Worm (Caenorhabditis elegans): ENCODE results near the gene E_BE45912.2.

Gene E_BE45912.2

DNA sequence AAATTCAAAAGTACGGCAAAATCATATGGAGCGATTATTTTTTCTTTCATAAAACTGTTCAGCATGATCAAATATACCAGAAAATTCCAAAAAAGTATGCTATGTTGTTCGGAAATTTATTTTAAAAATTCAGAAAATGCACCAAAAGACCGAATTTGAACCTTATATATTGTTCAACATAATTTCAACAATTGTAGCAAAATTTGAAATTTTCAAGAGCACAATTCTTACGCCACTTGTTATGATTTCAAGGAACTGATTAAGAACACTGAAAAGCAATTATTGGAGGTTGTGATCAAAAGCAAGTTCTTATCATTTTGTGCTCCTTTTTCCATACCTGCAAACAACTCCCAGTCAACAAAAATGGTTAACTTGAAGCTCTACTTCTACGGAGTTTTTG lies 22.8 kb downstream of the E_BE45912.2 start, which contains the start of gene clc-27:
Gene clc-27, plus strand, starts transcription at position 301 of the 400 bp plus-strand sequence.
- TF ChIP-seq unc-98 (GFP tag; IDR thresholded peaks at IDR 0.05): no peak
- TF ChIP-seq efl-3 (GFP tag; optimal IDR thresholded peaks at IDR 0.05): no peak
- TF ChIP-seq fkh-8 (tag; optimal IDR thresholded peaks at IDR 0.05): no peak
- TF ChIP-seq nhr-11 (tag; optimal IDR thresholded peaks at IDR 0.05): no peak
- no peak for TF ChIP-seq fkh-4 (tag; optimal IDR thresholded peaks at IDR 0.05; ENCODE audit: borderline replicate concordance)
- no peak for TF ChIP-seq ces-1 (GFP tag; optimal IDR thresholded peaks at IDR 0.05)
- TF ChIP-seq dpl-1 (GFP tag; optimal IDR thresholded peaks at IDR 0.05): no peak
- TF ChIP-seq nhr-76 (tag; optimal IDR thresholded peaks at IDR 0.05): no peak
- TF ChIP-seq elt-2 (tag; optimal IDR thresholded peaks at IDR 0.05): no peak
- TF ChIP-seq unc-86 (tag; optimal IDR thresholded peaks at IDR 0.05): no peak
- no peak for TF ChIP-seq mef-2 (tag; optimal IDR thresholded peaks at IDR 0.05)
- TF ChIP-seq pax-3 (tag; optimal IDR thresholded peaks at IDR 0.05): no peak
- no peak for TF ChIP-seq nhr-12 (tag; optimal IDR thresholded peaks at IDR 0.05)
- TF ChIP-seq lin-14 (GFP tag; optimal IDR thresholded peaks at IDR 0.05): no peak
- TF ChIP-seq hlh-4 (tag; optimal IDR thresholded peaks at IDR 0.05): no peak
- TF ChIP-seq ceh-88 (GFP tag; IDR thresholded peaks at IDR 0.05): no peak
- TF ChIP-seq zip-4 (GFP tag; optimal IDR thresholded peaks at IDR 0.05): no peak

DNA sequence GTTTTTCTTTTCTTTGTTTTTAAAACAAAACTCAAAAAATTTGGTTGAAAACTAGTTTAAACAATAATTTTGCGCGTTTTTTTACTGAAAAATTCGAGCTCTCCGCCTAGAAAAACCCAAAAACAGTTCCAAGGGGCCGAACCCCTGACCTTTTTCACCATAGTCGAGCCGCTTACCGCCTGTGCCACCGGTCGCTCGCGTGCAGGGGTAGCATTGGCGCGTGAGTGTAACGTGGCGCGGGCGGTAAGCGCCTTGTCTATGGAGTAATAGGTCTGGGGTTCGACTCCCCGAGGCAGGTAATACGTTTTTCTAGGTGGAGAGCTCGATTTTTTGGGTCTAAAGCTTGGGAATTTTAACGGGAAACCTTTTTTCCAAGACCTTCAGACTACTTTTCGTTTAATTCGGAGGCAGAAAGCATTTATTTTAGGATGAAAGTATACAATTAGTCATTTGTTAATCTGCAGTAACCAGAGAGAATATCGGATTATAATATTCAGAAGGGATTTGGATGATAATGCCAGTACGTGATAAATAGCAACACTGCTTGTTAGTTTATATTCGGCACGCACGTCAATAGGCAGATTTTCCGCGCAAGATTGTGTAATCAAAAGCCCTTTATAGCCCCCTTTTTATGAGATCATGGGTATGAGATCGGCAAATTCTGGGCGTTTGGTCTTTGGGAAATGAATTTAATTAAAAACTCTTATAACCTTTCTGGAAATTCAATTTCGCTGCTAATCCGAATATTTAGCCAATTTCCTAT lies 23.6 kb downstream of the E_BE45912.2 start:
- TF ChIP-seq isw-1 (GFP tag; IDR thresholded peaks at IDR 0.05) (no peak), efl-1 (optimal IDR thresholded peaks at IDR 0.05) (no peak), efl-1 (GFP tag; optimal IDR thresholded peaks at IDR 0.05 in 1 of 2) (no peak), nhr-84 (tag; optimal IDR thresholded peaks at IDR 0.05) (no peak), C16A3.4 (tag; optimal IDR thresholded peaks at IDR 0.05) (no peak), pag-3 (tag; optimal IDR thresholded peaks at IDR 0.05; ENCODE audit: borderline replicate concordance, insufficient read depth) (no peak), nhr-76 (tag; optimal IDR thresholded peaks at IDR 0.05) (no peak), blmp-1 (tag; optimal IDR thresholded peaks at IDR 0.05) (no peak), mef-2 (tag; optimal IDR thresholded peaks at IDR 0.05) (peak; percentile 8), sup-37 (GFP tag; optimal IDR thresholded peaks at IDR 0.05) (no peak), lin-13 (GFP tag; optimal IDR thresholded peaks at IDR 0.05) (no peak), skn-1 (tag; optimal IDR thresholded peaks at IDR 0.05) (no peak), sox-4 (tag; optimal IDR thresholded peaks at IDR 0.05) (peak; percentile 9), mdl-1 (tag; optimal IDR thresholded peaks at IDR 0.05) (no peak), nhr-237 (tag; optimal IDR thresholded peaks at IDR 0.05) (no peak), ceh-82 (tag; optimal IDR thresholded peaks at IDR 0.05) (no peak), nhr-19 (GFP tag; conservative IDR thresholded peaks at IDR 0.05) (no peak), Y116A8C.19 (tag; optimal IDR thresholded peaks at IDR 0.05; ENCODE audit: borderline replicate concordance) (no peak), hlh-17 (GFP tag; optimal IDR thresholded peaks at IDR 0.05; ENCODE audit: borderline replicate concordance) (no peak), unc-98 (GFP tag; IDR thresholded peaks at IDR 0.05) (no peak), tbx-2 (tag; optimal IDR thresholded peaks at IDR 0.05) (no peak), elt-2 (tag; optimal IDR thresholded peaks at IDR 0.05) (no peak), lin-15B (tag; optimal IDR thresholded peaks at IDR 0.05) (no peak), nhr-47 (tag; optimal IDR thresholded peaks at IDR 0.05) (peak; percentile 40), fkh-8 (tag; optimal IDR thresholded peaks at IDR 0.05) (peak; percentile 63), snpc-4 (tag; optimal IDR thresholded peaks at IDR 0.05) (no peak), F16B12.6 (tag; optimal IDR thresholded peaks at IDR 0.05) (no peak), zip-4 (GFP tag; optimal IDR thresholded peaks at IDR 0.05) (no peak), nhr-12 (tag; optimal IDR thresholded peaks at IDR 0.05) (no peak), snu-23 (GFP tag; optimal IDR thresholded peaks at IDR 0.05) (no peak), zag-1 (tag; optimal IDR thresholded peaks at IDR 0.05) (no peak), nhr-28 (tag; optimal IDR thresholded peaks at IDR 0.05) (no peak), egl-27 (tag; optimal IDR thresholded peaks at IDR 0.05) (no peak), lin-14 (GFP tag; optimal IDR thresholded peaks at IDR 0.05) (no peak), mab-9 (GFP tag; IDR thresholded peaks at IDR 0.05) (no peak), rnt-1 (tag; optimal IDR thresholded peaks at IDR 0.05) (no peak), lsy-2 (tag; optimal IDR thresholded peaks at IDR 0.05) (no peak), ama-1 (optimal IDR thresholded peaks at IDR 0.05) (no peak), dsc-1 (tag; optimal IDR thresholded peaks at IDR 0.05) (peak; percentile 93), sptf-1 (tag; optimal IDR thresholded peaks at IDR 0.05) (no peak), pax-3 (tag; optimal IDR thresholded peaks at IDR 0.05) (peak; percentile 20), mep-1 (tag; optimal IDR thresholded peaks at IDR 0.05) (no peak)

Data from whole organism, L1 larva.